Fruit fly (Drosophila melanogaster) whole organism, adult: Measurements from ENCODE around the gene Ir40a.

ENCODE experiments used
- CG11617 ChIP-seq: fragments of 200-800 bp; sonication (Bioruptor generic); optimal IDR thresholded peaks from 2 replicates; lab custom pipeline; 2017; ENCODE audit warnings: mild to moderate bottlenecking, missing biosample characterization, missing genetic modification reagents, missing genetic modification characterization
- CG12768 ChIP-seq: fragments of 200-800 bp; sonication (Bioruptor generic); optimal IDR thresholded peaks from 2 replicates; lab custom pipeline; 2017; ENCODE audit warnings: missing biosample characterization, missing genetic modification characterization, mild to moderate bottlenecking, moderate library complexity, missing genetic modification reagents
- CG14711 ChIP-seq: fragments of 200-800 bp; sonication (Bioruptor generic); optimal IDR thresholded peaks from 2 replicates; lab custom pipeline; 2018; ENCODE audit warnings: missing biosample characterization, mild to moderate bottlenecking, missing genetic modification characterization, moderate library complexity
- CG1620 ChIP-seq: fragments of 200-800 bp; sonication (Bioruptor generic); optimal IDR thresholded peaks from 2 replicates; lab custom pipeline; 2016; ENCODE audit warnings: missing biosample characterization, missing genetic modification characterization
- CG33017 ChIP-seq: fragments of 200-800 bp; sonication (Bioruptor generic); optimal IDR thresholded peaks from 2 replicates; lab custom pipeline; 2018; ENCODE audit warnings: missing biosample characterization, mild to moderate bottlenecking, missing genetic modification characterization, moderate library complexity
- CG5204 ChIP-seq: fragments of 200-800 bp; sonication (Bioruptor generic); optimal IDR thresholded peaks from 2 replicates; lab custom pipeline; 2016; ENCODE audit warnings: missing biosample characterization, missing genetic modification characterization
- CG7045 ChIP-seq: fragments of 200-800 bp; sonication (Bioruptor generic); optimal IDR thresholded peaks from 2 replicates; lab custom pipeline; 2017; ENCODE audit warnings: missing biosample characterization, mild to moderate bottlenecking, missing genetic modification characterization
- CG7101 ChIP-seq: fragments of 200-800 bp; sonication (Bioruptor generic); optimal IDR thresholded peaks from 2 replicates; lab custom pipeline; 2018; ENCODE audit warnings: missing biosample characterization, mild to moderate bottlenecking, missing genetic modification characterization, moderate library complexity
- Clk ChIP-seq: fragments of 200-800 bp; sonication (Bioruptor generic); optimal IDR thresholded peaks from 2 replicates; lab custom pipeline; 2017; ENCODE audit warnings: missing biosample characterization, missing genetic modification characterization
- Crg-1 ChIP-seq: fragments of 200-800 bp; sonication (Bioruptor generic); optimal IDR thresholded peaks from 2 replicates; lab custom pipeline; 2016; ENCODE audit warnings: missing biosample characterization, missing genetic modification characterization
- Hr96 ChIP-seq: fragments of 200-800 bp; sonication (Bioruptor generic); optimal IDR thresholded peaks from 2 replicates; lab custom pipeline; 2016; ENCODE audit warnings: missing biosample characterization, missing genetic modification characterization
- Mnt ChIP-seq: fragments of 200-800 bp; sonication (Bioruptor generic); optimal IDR thresholded peaks from 2 replicates; lab custom pipeline; 2016; ENCODE audit warnings: missing biosample characterization, mild to moderate bottlenecking, missing genetic modification characterization
- bab1 ChIP-seq: fragments of 200-800 bp; sonication (Bioruptor generic); optimal IDR thresholded peaks from 3 replicates; lab custom pipeline; 2019; ENCODE audit warnings: missing biosample characterization, mild to moderate bottlenecking, missing genetic modification characterization, moderate library complexity
- cic ChIP-seq: fragments of 200-800 bp; sonication (Bioruptor generic); optimal IDR thresholded peaks from 2 replicates; lab custom pipeline; 2017; ENCODE audit warnings: missing biosample characterization, mild to moderate bottlenecking, missing genetic modification characterization, moderate library complexity
- cnc ChIP-seq, 2 experiments: fragments of >200 bp; optimal IDR thresholded peaks; 2 replicates each; lab custom pipeline; 2017
- kay ChIP-seq: fragments of 200-800 bp; sonication (Bioruptor generic); peaks from one replicate; lab custom pipeline; 2016; ENCODE audit warnings: missing biosample characterization, missing genetic modification characterization, borderline replicate concordance
- ovo ChIP-seq: fragments of 200-800 bp; sonication (Bioruptor generic); optimal IDR thresholded peaks from 2 replicates; lab custom pipeline; 2016; ENCODE audit warnings: missing biosample characterization, missing genetic modification characterization
- pad ChIP-seq: fragments of 200-800 bp; sonication (Bioruptor generic); optimal IDR thresholded peaks from 3 replicates; lab custom pipeline; 2017; ENCODE audit warnings: missing biosample characterization, missing genetic modification characterization, mild to moderate bottlenecking, moderate library complexity, missing genetic modification reagents
- tj ChIP-seq: fragments of 200-800 bp; sonication (Bioruptor generic); optimal IDR thresholded peaks from 3 replicates; lab custom pipeline; 2017; ENCODE audit warnings: missing biosample characterization, mild to moderate bottlenecking, missing genetic modification characterization, moderate library complexity
- toe ChIP-seq: fragments of 200-800 bp; sonication (Bioruptor generic); optimal IDR thresholded peaks from 2 replicates; lab custom pipeline; 2016; ENCODE audit warnings: missing biosample characterization, missing genetic modification characterization

Gene Ir40a

dm6 chr2L:22176398-22176797 is 37.8 kb downstream of the Ir40a start:
- no peak for TF ChIP-seq bab1 (GFP tag; lab: Kevin White, UChicago)
- TF ChIP-seq tj (GFP tag; lab: Kevin White, UChicago), result no peak
- TF ChIP-seq pad, result no peak
- no peak for TF ChIP-seq toe (GFP tag; lab: Kevin White, UChicago)
- no peak for TF ChIP-seq CG7045 (GFP tag; lab: Kevin White, UChicago)
- no peak for TF ChIP-seq CG5204
- no peak for TF ChIP-seq cnc (optimal IDR thresholded peaks at IDR 0.05; lab: Kevin White, UChicago)

- TF ChIP-seq Hr96 (no peak), kay (GFP tag; lab: Kevin White, UChicago) (peak; percentile 38), Clk (no peak)
These were observed 39.1 kb downstream of the Ir40a start, which contains the start of gene CG3635 for dm6 chr2L:22175101-22175500. TSS of gene CG3635 (plus strand) at chr2L:22175415.

dm6 chr2L:22169044-22169515 is 45.1 kb downstream of the Ir40a start, which contains the start of gene Clamp:
TSS of gene Clamp (minus strand) at chr2L:22169143.
- no peak for TF ChIP-seq CG33017 (tag; lab: Kevin White, UChicago)
- TF ChIP-seq kay (GFP tag; lab: Kevin White, UChicago), result peak; percentile 82
- TF ChIP-seq Mnt (GFP tag; lab: Kevin White, UChicago), result no peak
- TF ChIP-seq CG14711 (tag; lab: Kevin White, UChicago), result peak; percentile 9
- no peak for TF ChIP-seq ovo (GFP tag; lab: Kevin White, UChicago)

- peak; percentile 42 for TF ChIP-seq CG5204
- TF ChIP-seq Crg-1 (GFP tag; lab: Kevin White, UChicago), result peak; percentile 55
- TF ChIP-seq CG12768, result peak; percentile 39
- TF ChIP-seq cic, result peak; percentile 53
- peak; percentile 55 for TF ChIP-seq CG7101
- TF ChIP-seq CG33017 (tag; lab: Kevin White, UChicago), result no peak
- peak; percentile 25 for TF ChIP-seq CG7045 (GFP tag; lab: Kevin White, UChicago)
- TF ChIP-seq CG11617 (GFP tag; lab: Kevin White, UChicago), result peak; percentile 35
- peak; percentile 21 for TF ChIP-seq ovo (GFP tag; lab: Kevin White, UChicago)
- TF ChIP-seq kay (GFP tag; lab: Kevin White, UChicago), result no peak
- TF ChIP-seq toe (GFP tag; lab: Kevin White, UChicago), result peak; percentile 33
- no peak for TF ChIP-seq CG14711 (tag; lab: Kevin White, UChicago)
- TF ChIP-seq Clk, result no peak
- TF ChIP-seq CG1620 (GFP tag; lab: Kevin White, UChicago), result peak; percentile 52
- peak; percentile 30 for TF ChIP-seq tj (GFP tag; lab: Kevin White, UChicago)
- TF ChIP-seq bab1 (GFP tag; lab: Kevin White, UChicago), result peak; percentile 20
- peak; percentile 62 for TF ChIP-seq Mnt (GFP tag; lab: Kevin White, UChicago)
- TF ChIP-seq pad, result peak; percentile 57
- no peak for TF ChIP-seq Hr96
- TF ChIP-seq cnc (optimal IDR thresholded peaks at IDR 0.05; lab: Kevin White, UChicago), result no peak
These were observed 45.6 kb downstream of the Ir40a start for dm6 chr2L:22168559-22169027.

dm6 chr2L:22163302-22163701 is 50.9 kb downstream of the Ir40a start:
- TF ChIP-seq CG11617 (GFP tag; lab: Kevin White, UChicago) (no peak), CG14711 (tag; lab: Kevin White, UChicago) (no peak), kay (GFP tag; lab: Kevin White, UChicago) (peak; percentile 70)

dm6 chr2L:22159800-22160199 is 54.4 kb downstream of the Ir40a start:
- TF ChIP-seq kay (GFP tag; lab: Kevin White, UChicago), result peak; percentile 67
- no peak for TF ChIP-seq Crg-1 (GFP tag; lab: Kevin White, UChicago)

dm6 chr2L:22153246-22153645 is 60.9 kb downstream of the Ir40a start:
- no peak for TF ChIP-seq CG7045 (GFP tag; lab: Kevin White, UChicago)
- TF ChIP-seq CG5204, result no peak
- no peak for TF ChIP-seq CG11617 (GFP tag; lab: Kevin White, UChicago)
- no peak for TF ChIP-seq CG1620 (GFP tag; lab: Kevin White, UChicago)
- TF ChIP-seq cic, result no peak
- no peak for TF ChIP-seq Clk
- TF ChIP-seq bab1 (GFP tag; lab: Kevin White, UChicago), result no peak
- no peak for TF ChIP-seq Crg-1 (GFP tag; lab: Kevin White, UChicago)
- no peak for TF ChIP-seq CG7101
- no peak for TF ChIP-seq Mnt (GFP tag; lab: Kevin White, UChicago)
- no peak for TF ChIP-seq tj (GFP tag; lab: Kevin White, UChicago)
- no peak for TF ChIP-seq CG33017 (tag; lab: Kevin White, UChicago)
- no peak for TF ChIP-seq pad
- no peak for TF ChIP-seq CG12768
- TF ChIP-seq CG14711 (tag; lab: Kevin White, UChicago), result no peak
- no peak for TF ChIP-seq kay (GFP tag; lab: Kevin White, UChicago)

dm6 chr2L:22151323-22151722 is 62.9 kb downstream of the Ir40a start, which contains the start of gene dunk:
TSS of gene dunk (plus strand) at chr2L:22151623.
- no peak for TF ChIP-seq kay (GFP tag; lab: Kevin White, UChicago)
- TF ChIP-seq CG12768, result no peak
- no peak for TF ChIP-seq CG11617 (GFP tag; lab: Kevin White, UChicago)
- no peak for TF ChIP-seq CG33017 (tag; lab: Kevin White, UChicago)
- TF ChIP-seq bab1 (GFP tag; lab: Kevin White, UChicago), result no peak
- TF ChIP-seq tj (GFP tag; lab: Kevin White, UChicago), result no peak
- no peak for TF ChIP-seq CG7101
- no peak for TF ChIP-seq Crg-1 (GFP tag; lab: Kevin White, UChicago)
- no peak for TF ChIP-seq pad
